Fruit fly (Drosophila melanogaster) whole organism, embryonic: Measurements from ENCODE around the gene Moe.

Source experiments
- ATbp ChIP-seq: fragments of 200-800 bp; sonication (Bioruptor generic); optimal IDR thresholded peaks from 2 replicates; lab custom pipeline; 2017; ENCODE audit warnings: missing biosample characterization, mild to moderate bottlenecking, missing genetic modification characterization, missing genetic modification reagents
- B-H1 ChIP-seq: fragments of 200-800 bp; sonication (Bioruptor generic); IDR thresholded peaks from 3 replicates; pipeline ENCODE4 v1.3.6; 2022; ENCODE audit warnings: missing biosample characterization, missing genetic modification characterization
- Bteb2 ChIP-seq: fragments of 200-800 bp; sonication (Bioruptor generic); optimal IDR thresholded peaks from 2 replicates; lab custom pipeline; 2016; ENCODE audit warnings: missing biosample characterization, missing genetic modification characterization
- CG10462 ChIP-seq: fragments of 200-800 bp; sonication (Bioruptor generic); optimal IDR thresholded peaks from 2 replicates; lab custom pipeline; 2016; ENCODE audit warnings: missing biosample characterization, missing genetic modification characterization
- CG11085 ChIP-seq: fragments of 200-800 bp; sonication (Bioruptor generic); IDR thresholded peaks from 2 replicates; pipeline ENCODE4 v1.3.6; 2022; ENCODE audit warnings: missing biosample characterization, missing genetic modification characterization
- CG11456 ChIP-seq: fragments of 200-800 bp; sonication (Bioruptor generic); IDR thresholded peaks from 3 replicates; pipeline ENCODE4 v1.3.6; 2022; ENCODE audit warnings: missing biosample characterization, missing genetic modification characterization
- CG13287 ChIP-seq: fragments of 200-800 bp; sonication (Bioruptor generic); IDR thresholded peaks from 2 replicates; pipeline ENCODE4 v1.3.6; 2022; ENCODE audit warnings: missing biosample characterization, missing genetic modification characterization; ENCODE audit not compliant: partially characterized antibody
- CG13894 ChIP-seq: fragments of 200-800 bp; sonication (Bioruptor generic); optimal IDR thresholded peaks from 3 replicates; lab custom pipeline; 2018; ENCODE audit warnings: missing biosample characterization, mild to moderate bottlenecking, missing genetic modification characterization, moderate library complexity
- CG14441 ChIP-seq: fragments of 200-800 bp; sonication (Bioruptor generic); IDR thresholded peaks from 2 replicates; pipeline ENCODE4 v1.3.6; 2022; ENCODE audit warnings: missing biosample characterization, missing genetic modification characterization
- CG14710 ChIP-seq: fragments of 200-800 bp; sonication (Bioruptor generic); optimal IDR thresholded peaks from 3 replicates; lab custom pipeline; 2019; ENCODE audit warnings: missing biosample characterization, mild to moderate bottlenecking, missing genetic modification characterization, moderate library complexity
- CG15011 ChIP-seq: fragments of 200-800 bp; sonication (Bioruptor generic); optimal IDR thresholded peaks from 3 replicates; lab custom pipeline; 2018; ENCODE audit warnings: missing biosample characterization, mild to moderate bottlenecking, missing genetic modification characterization
- CG15514 ChIP-seq: fragments of 200-800 bp; sonication (Bioruptor generic); optimal IDR thresholded peaks from 3 replicates; lab custom pipeline; 2017; ENCODE audit warnings: missing biosample characterization, missing genetic modification characterization, mild to moderate bottlenecking, moderate library complexity, missing genetic modification reagents
- CG15601 ChIP-seq: fragments of 200-800 bp; sonication (Bioruptor generic); optimal IDR thresholded peaks from 3 replicates; lab custom pipeline; 2019; ENCODE audit warnings: missing biosample characterization, mild to moderate bottlenecking, missing genetic modification characterization, moderate library complexity
- CG17802 ChIP-seq: fragments of 200-800 bp; sonication (Bioruptor generic); optimal IDR thresholded peaks from 2 replicates; lab custom pipeline; 2018; ENCODE audit warnings: missing biosample characterization, mild to moderate bottlenecking, missing genetic modification characterization, moderate library complexity
- CG18476 ChIP-seq: fragments of 200-800 bp; sonication (Bioruptor generic); optimal IDR thresholded peaks from 2 replicates; lab custom pipeline; 2016; ENCODE audit warnings: missing biosample characterization, mild to moderate bottlenecking, missing genetic modification characterization
- CG31388 ChIP-seq: fragments of 200-800 bp; sonication (Bioruptor generic); optimal IDR thresholded peaks from 2 replicates; lab custom pipeline; 2016; ENCODE audit warnings: missing biosample characterization, missing genetic modification characterization
- CG33557 ChIP-seq: fragments of 200-800 bp; sonication (Bioruptor generic); optimal IDR thresholded peaks from 2 replicates; lab custom pipeline; 2019; ENCODE audit warnings: missing biosample characterization, mild to moderate bottlenecking, missing genetic modification characterization, moderate library complexity
- CG3726 ChIP-seq: fragments of 200-800 bp; sonication (Bioruptor generic); IDR thresholded peaks from 3 replicates; pipeline ENCODE4, ENCODE4 v1.3.6; 2022; ENCODE audit warnings: missing biosample characterization, missing genetic modification characterization
- CG4328 ChIP-seq: fragments of 200-800 bp; sonication (Bioruptor generic); optimal IDR thresholded peaks from 3 replicates; lab custom pipeline; 2017; ENCODE audit warnings: missing biosample characterization, missing genetic modification reagents, missing genetic modification characterization
- CG4424 ChIP-seq: fragments of 200-800 bp; sonication (Bioruptor generic); optimal IDR thresholded peaks from 3 replicates; lab custom pipeline; 2016; ENCODE audit warnings: missing biosample characterization, missing genetic modification characterization
- CG9932 ChIP-seq: fragments of 200-800 bp; sonication (Bioruptor generic); IDR thresholded peaks from 2 replicates; pipeline ENCODE4 v1.3.6; 2022; ENCODE audit warnings: missing biosample characterization, missing genetic modification characterization
- Dp ChIP-seq: fragments of 200-800 bp; sonication (Bioruptor generic); optimal IDR thresholded peaks from 2 replicates; lab custom pipeline; 2018; ENCODE audit warnings: missing biosample characterization, mild to moderate bottlenecking, missing genetic modification characterization, moderate library complexity
- Drgx ChIP-seq: fragments of 200-800 bp; sonication (Bioruptor generic); IDR thresholded peaks from 2 replicates; pipeline ENCODE4 v1.3.6; 2022; ENCODE audit warnings: missing biosample characterization, missing genetic modification characterization
- E2f2 ChIP-seq: fragments of 200-800 bp; sonication (Bioruptor generic); IDR thresholded peaks from 2 replicates; pipeline ENCODE4 v1.3.6; 2022; ENCODE audit warnings: missing biosample characterization, missing genetic modification characterization
- H2.0 ChIP-seq: fragments of 200-800 bp; sonication (Bioruptor generic); IDR thresholded peaks from 2 replicates; pipeline ENCODE4 v1.3.6; 2022; ENCODE audit warnings: missing biosample characterization, missing genetic modification characterization
- HLH54F ChIP-seq: fragments of 200-800 bp; sonication (Bioruptor generic); optimal IDR thresholded peaks from 3 replicates; lab custom pipeline; 2016; ENCODE audit warnings: missing biosample characterization, missing genetic modification characterization
- Lpt ChIP-seq: fragments of >200 bp; optimal IDR thresholded peaks from 2 replicates; lab custom pipeline; 2018; ENCODE audit warnings: missing biosample characterization, missing genetic modification characterization
- NfI ChIP-seq: fragments of 200-800 bp; sonication (Bioruptor generic); optimal IDR thresholded peaks from 3 replicates; lab custom pipeline; 2018; ENCODE audit warnings: missing biosample characterization, mild to moderate bottlenecking, missing genetic modification characterization, moderate library complexity
- Oaz ChIP-seq: fragments of 200-800 bp; sonication (Bioruptor generic); IDR thresholded peaks from 2 replicates; pipeline ENCODE4 v1.3.6; 2022; ENCODE audit warnings: missing biosample characterization, missing genetic modification characterization
- Poxn ChIP-seq: fragments of 200-800 bp; sonication (Bioruptor generic); IDR thresholded peaks from 2 replicates; pipeline ENCODE4 v1.3.6; 2022; ENCODE audit warnings: missing biosample characterization, missing genetic modification characterization
- Ravus ChIP-seq: fragments of 200-800 bp; sonication (Bioruptor generic); IDR thresholded peaks from 2 replicates; pipeline ENCODE4 v1.3.6; 2022; ENCODE audit warnings: missing biosample characterization, missing genetic modification characterization
- Ssrp ChIP-seq: fragments of 200-800 bp; sonication (Bioruptor generic); optimal IDR thresholded peaks from 2 replicates; lab custom pipeline; 2018; ENCODE audit warnings: missing biosample characterization, mild to moderate bottlenecking, missing genetic modification characterization, moderate library complexity
- ara ChIP-seq: fragments of 200-800 bp; sonication (Bioruptor generic); IDR thresholded peaks from 2 replicates; pipeline ENCODE4 v1.3.6; 2022; ENCODE audit warnings: missing biosample characterization, missing genetic modification characterization
- btn ChIP-seq: fragments of 200-800 bp; sonication (Bioruptor generic); optimal IDR thresholded peaks from 2 replicates; lab custom pipeline; 2016; ENCODE audit warnings: missing biosample characterization, missing genetic modification characterization
- cato ChIP-seq: fragments of 200-800 bp; sonication (Bioruptor generic); optimal IDR thresholded peaks from 2 replicates; lab custom pipeline; 2016; ENCODE audit warnings: missing biosample characterization, missing genetic modification characterization, borderline replicate concordance
- caup ChIP-seq: fragments of 200-800 bp; sonication (Bioruptor generic); optimal IDR thresholded peaks from 3 replicates; lab custom pipeline; 2017; ENCODE audit warnings: missing biosample characterization, mild to moderate bottlenecking, missing genetic modification characterization, moderate library complexity; ENCODE audit not compliant: severe bottlenecking
- en ChIP-seq: fragments of 200-800 bp; sonication (Bioruptor generic); optimal IDR thresholded peaks from 2 replicates; lab custom pipeline; 2016; ENCODE audit warnings: missing biosample characterization, missing genetic modification characterization
- fd102C ChIP-seq: fragments of 200-800 bp; sonication (Bioruptor generic); optimal IDR thresholded peaks from 2 replicates; lab custom pipeline; 2018; ENCODE audit warnings: missing biosample characterization, mild to moderate bottlenecking, missing genetic modification characterization, moderate library complexity
- grn ChIP-seq: fragments of 200-800 bp; sonication (Bioruptor generic); optimal IDR thresholded peaks from 3 replicates; lab custom pipeline; 2017; ENCODE audit warnings: missing biosample characterization, missing genetic modification characterization
- ham ChIP-seq: fragments of 200-800 bp; sonication (Bioruptor generic); IDR thresholded peaks from 2 replicates; pipeline ENCODE4 v1.3.6; 2022; ENCODE audit warnings: missing biosample characterization, missing genetic modification characterization
- her ChIP-seq: fragments of 200-800 bp; sonication (Bioruptor generic); optimal IDR thresholded peaks from 2 replicates; lab custom pipeline; 2016; ENCODE audit warnings: missing biosample characterization, missing genetic modification characterization
- lov ChIP-seq, 2 experiments: fragments of 200-800 bp in 1 of 2; fragments of >200 bp in 1 of 2; sonication (Bioruptor generic) in 1 of 2; IDR thresholded peaks in 1 of 2; optimal IDR thresholded peaks in 1 of 2; 2 replicates in 1 of 2; 3 replicates in 1 of 2; pipeline versions ENCODE4 v1.3.6 to Lab custom; 2017 to 2022; ENCODE audit warnings: missing biosample characterization in 1 of 2, missing genetic modification characterization in 1 of 2
- pum ChIP-seq: fragments of 200-800 bp; sonication (Bioruptor generic); optimal IDR thresholded peaks from 2 replicates; lab custom pipeline; 2016; ENCODE audit warnings: missing biosample characterization, missing genetic modification characterization
- sisA ChIP-seq: fragments of 200-800 bp; sonication (Bioruptor generic); IDR thresholded peaks from 2 replicates; pipeline ENCODE4 v1.3.6; 2022; ENCODE audit warnings: missing biosample characterization, missing genetic modification characterization
- slbo ChIP-seq: fragments of 200-800 bp; sonication (Bioruptor generic); IDR thresholded peaks from 2 replicates; pipeline ENCODE4 v1.3.6; 2022; ENCODE audit warnings: missing biosample characterization, missing genetic modification characterization
- sug ChIP-seq: fragments of 200-800 bp; optimal IDR thresholded peaks from 2 replicates; lab custom pipeline; 2019; ENCODE audit warnings: missing biosample characterization, mild to moderate bottlenecking, missing genetic modification characterization, moderate library complexity
- unc-4 ChIP-seq: fragments of 200-800 bp; sonication (Bioruptor generic); IDR thresholded peaks from 2 replicates; pipeline ENCODE4 v1.3.6; 2022; ENCODE audit warnings: missing biosample characterization, missing genetic modification characterization; ENCODE audit not compliant: partially characterized antibody
- unpg ChIP-seq: fragments of 200-800 bp; sonication (Bioruptor generic); optimal IDR thresholded peaks from 3 replicates; lab custom pipeline; 2018; ENCODE audit warnings: missing biosample characterization, mild to moderate bottlenecking, missing genetic modification characterization, moderate library complexity
- wdn ChIP-seq: fragments of 200-800 bp; sonication (Bioruptor generic); IDR thresholded peaks from 2 replicates; pipeline ENCODE4 v1.3.6; 2022; ENCODE audit warnings: missing biosample characterization, missing genetic modification characterization

Gene Moe

dm6 chrX:8894315-8895017, 3.7 kb downstream of the Moe start (continued):
- TF ChIP-seq Dp (peak; percentile 3), CG11085 (GFP tag; lab: Robert Waterston, UW) (no peak), Drgx (GFP tag; lab: Robert Waterston, UW) (peak; percentile 73), sug (tag; lab: Kevin White, UChicago) (peak; percentile 49), caup (GFP tag; lab: Kevin White, UChicago) (peak; percentile 64), CG31388 (GFP tag; lab: Kevin White, UChicago) (no peak), HLH54F (peak; percentile 47), cato (no peak), her (GFP tag; lab: Kevin White, UChicago) (peak; percentile 18), en (peak; percentile 61), lov (optimal IDR thresholded peaks at IDR 0.05; lab: Kevin White, UChicago) (no peak), lov (GFP tag; IDR thresholded peaks at IDR 0.05; lab: Robert Waterston, UW) (no peak), unc-4 (GFP tag; lab: Robert Waterston, UW) (no peak), Ssrp (tag; lab: Kevin White, UChicago) (peak; percentile 82), CG14710 (tag; lab: Kevin White, UChicago) (peak; percentile 85), CG4424 (GFP tag; lab: Kevin White, UChicago) (peak; percentile 72), Ravus (GFP tag; lab: Robert Waterston, UW) (peak; percentile 25), CG13894 (tag; lab: Kevin White, UChicago) (peak; percentile 15), CG15011 (GFP tag; lab: Kevin White, UChicago) (peak; percentile 57), ATbp (peak; percentile 88), CG13287 (GFP tag; lab: Robert Waterston, UW) (no peak), CG10462 (GFP tag; lab: Kevin White, UChicago) (peak; percentile 43), wdn (GFP tag; lab: Robert Waterston, UW) (peak; percentile 21; the same call in 1 of the 2 replicates), slbo (GFP tag; lab: Robert Waterston, UW) (peak; percentile 61), CG15514 (GFP tag; lab: Kevin White, UChicago) (peak; percentile 55), ara (GFP tag; lab: Robert Waterston, UW) (peak; percentile 82), Oaz (peak; percentile 21; the same call in 1 of the 2 replicates), CG4328 (GFP tag; lab: Kevin White, UChicago) (peak; percentile 47), B-H1 (GFP tag; lab: Robert Waterston, UW) (peak; percentile 55; the same call in 2 of the 3 replicates), CG11456 (GFP tag; lab: Robert Waterston, UW) (peak; percentile 68; the same call in 1 of the 3 replicates), pum (GFP tag; lab: Kevin White, UChicago) (peak; percentile 60), H2.0 (GFP tag; lab: Robert Waterston, UW) (peak; percentile 63), btn (peak; percentile 42), Bteb2 (peak; percentile 50), unpg (GFP tag; lab: Kevin White, UChicago) (peak; percentile 87), sisA (GFP tag; lab: Robert Waterston, UW) (peak; percentile 81), E2f2 (GFP tag; lab: Robert Waterston, UW) (peak; percentile 53), CG33557 (GFP tag; lab: Kevin White, UChicago) (peak; percentile 44), CG14441 (peak; percentile 77), fd102C (no peak), CG3726 (no peak), grn (GFP tag; lab: Kevin White, UChicago) (peak; percentile 10), Poxn (GFP tag; lab: Robert Waterston, UW) (no peak), ham (GFP tag; lab: Robert Waterston, UW) (no peak), CG17802 (tag; lab: Kevin White, UChicago) (peak; percentile 59), NfI (peak; percentile 73), CG18476 (GFP tag; lab: Kevin White, UChicago) (peak; percentile 67), Lpt (GFP tag; lab: Kevin White, UChicago) (no peak), CG9932 (GFP tag; lab: Robert Waterston, UW) (peak; percentile 67), CG15601 (tag; lab: Kevin White, UChicago) (peak; percentile 87)
